Worm (Caenorhabditis elegans) whole organism, young adult: Measurements from ENCODE around the gene pccb-1.
A peak's percentile ranks its signal among the peaks of the same experiment; 100 is the strongest.

Experiments
- C06A6.2 ChIP-seq: fragments of 200-800 bp; sonication (Bioruptor generic); conservative IDR thresholded peaks from 2 replicates; pipeline ENCODE4 v1.3.6; 2022; ENCODE audit warnings: missing genetic modification characterization, missing compliant biosample characterization
- F37B4.10 ChIP-seq: fragments of 200-800 bp; sonication (Bioruptor generic); IDR thresholded peaks from 2 replicates; pipeline ENCODE4 v1.3.6; 2022; ENCODE audit warnings: missing genetic modification characterization, missing compliant biosample characterization
- F39B2.1 ChIP-seq: fragments of 200-800 bp; sonication (Bioruptor generic); IDR thresholded peaks from 2 replicates; pipeline ENCODE4 v1.3.6; 2022; ENCODE audit warnings: missing genetic modification reagents, missing genetic modification characterization, missing compliant biosample characterization
- F49E8.2 ChIP-seq: sonication (generic microtip); optimal IDR thresholded peaks from 3 replicates; lab custom pipeline; 2017; ENCODE audit warnings: missing genetic modification characterization, mild to moderate bottlenecking, missing compliant biosample characterization, antibody characterized with exemption, moderate library complexity; ENCODE audit not compliant: insufficient read depth
- F57A8.1 ChIP-seq: fragments of 200-800 bp; sonication (Bioruptor generic); optimal IDR thresholded peaks from 2 replicates; lab custom pipeline; 2018; ENCODE audit warnings: mild to moderate bottlenecking, missing genetic modification characterization, moderate library complexity, missing compliant biosample characterization
- F57C9.4 ChIP-seq: sonication (generic microtip); optimal IDR thresholded peaks from 2 replicates; lab custom pipeline; 2017; ENCODE audit warnings: mild to moderate bottlenecking, missing genetic modification characterization, missing compliant biosample characterization
- K11D2.4 ChIP-seq: fragments of 200-800 bp; sonication (Bioruptor generic); IDR thresholded peaks from 2 replicates; pipeline ENCODE4 v1.3.6; 2022; ENCODE audit warnings: missing genetic modification reagents, missing genetic modification characterization, missing compliant biosample characterization
- Y53F4B.3 ChIP-seq: fragments of 200-800 bp; sonication (Bioruptor generic); IDR thresholded peaks from 2 replicates; pipeline ENCODE4 v1.3.6; 2022; ENCODE audit warnings: missing genetic modification reagents, missing genetic modification characterization, missing compliant biosample characterization
- ZK185.1 ChIP-seq: sonication (generic microtip); optimal IDR thresholded peaks from 2 replicates; lab custom pipeline; 2016; ENCODE audit warnings: mild to moderate bottlenecking, missing genetic modification characterization, missing compliant biosample characterization; ENCODE audit not compliant: poor library complexity, severe bottlenecking
- akir-1 ChIP-seq: fragments of 200-800 bp; sonication (Bioruptor generic); optimal IDR thresholded peaks from 2 replicates; lab custom pipeline; 2018; ENCODE audit warnings: mild to moderate bottlenecking, missing genetic modification characterization, moderate library complexity, missing compliant biosample characterization
- attf-3 ChIP-seq: fragments of 200-800 bp; sonication (Bioruptor generic); conservative IDR thresholded peaks from 2 replicates; pipeline ENCODE4 v1.3.6; 2022; ENCODE audit warnings: missing genetic modification reagents, missing genetic modification characterization, missing compliant biosample characterization
- attf-5 ChIP-seq: fragments of 200-800 bp; sonication (Bioruptor generic); optimal IDR thresholded peaks from 2 replicates; lab custom pipeline; 2018; ENCODE audit warnings: mild to moderate bottlenecking, missing genetic modification characterization, missing compliant biosample characterization
- ccch-3 ChIP-seq: fragments of 200-800 bp; sonication (Bioruptor generic); optimal IDR thresholded peaks from 2 replicates; lab custom pipeline; 2018; ENCODE audit warnings: mild to moderate bottlenecking, missing genetic modification characterization, missing compliant biosample characterization
- ceh-100 ChIP-seq: fragments of 200-800 bp; sonication (Bioruptor generic); IDR thresholded peaks from 2 replicates; pipeline ENCODE4 v1.3.6; 2022; ENCODE audit warnings: missing genetic modification reagents, missing genetic modification characterization, missing compliant biosample characterization
- dpff-1 ChIP-seq: sonication (generic microtip); optimal IDR thresholded peaks from 2 replicates; lab custom pipeline; 2017; ENCODE audit warnings: mild to moderate bottlenecking, missing genetic modification characterization, missing compliant biosample characterization
- ekl-4 ChIP-seq: fragments of 200-800 bp; sonication (Bioruptor generic); IDR thresholded peaks from 2 replicates; pipeline ENCODE4 v1.3.6; 2022; ENCODE audit warnings: missing genetic modification reagents, missing genetic modification characterization, missing compliant biosample characterization
- hmg-20 ChIP-seq: fragments of 200-800 bp; sonication (Bioruptor generic); IDR thresholded peaks from 2 replicates; pipeline ENCODE4 v1.3.6; 2022; ENCODE audit warnings: missing genetic modification reagents, missing genetic modification characterization, missing compliant biosample characterization
- lin-26 ChIP-seq: fragments of 200-800 bp; sonication (Bioruptor generic); IDR thresholded peaks from 2 replicates; pipeline ENCODE4 v1.3.6; 2022; ENCODE audit warnings: missing genetic modification reagents, missing genetic modification characterization, missing compliant biosample characterization
- lir-1 ChIP-seq: fragments of 200-800 bp; sonication (Bioruptor generic); conservative IDR thresholded peaks from 2 replicates; pipeline ENCODE4 v1.3.6; 2022; ENCODE audit warnings: missing genetic modification reagents, missing genetic modification characterization, missing compliant biosample characterization
- lsy-27 ChIP-seq: sonication (generic microtip); optimal IDR thresholded peaks from 2 replicates; lab custom pipeline; 2017; ENCODE audit warnings: missing genetic modification characterization, mild to moderate bottlenecking, missing compliant biosample characterization, antibody characterized with exemption, missing genotype, borderline replicate concordance; ENCODE audit not compliant: insufficient read depth
- madf-6 ChIP-seq: fragments of 200-800 bp; sonication (Bioruptor generic); IDR thresholded peaks from 2 replicates; pipeline ENCODE4 v1.3.6; 2022; ENCODE audit warnings: missing genetic modification reagents, missing genetic modification characterization, missing compliant biosample characterization
- mcd-1 ChIP-seq: fragments of 200-800 bp; sonication (Bioruptor generic); IDR thresholded peaks from 2 replicates; pipeline ENCODE4 v1.3.6; 2022; ENCODE audit warnings: missing genetic modification reagents, missing genetic modification characterization, missing compliant biosample characterization
- mes-4 ChIP-seq: sonication (generic microtip); optimal IDR thresholded peaks from 2 replicates; lab custom pipeline; 2016; ENCODE audit warnings: missing genotype, missing genetic modification characterization, missing compliant biosample characterization
- nfya-1 ChIP-seq: sonication (generic microtip); optimal IDR thresholded peaks from 2 replicates; lab custom pipeline; 2017; ENCODE audit warnings: antibody characterized with exemption, missing compliant biosample characterization, missing genetic modification characterization, borderline replicate concordance; ENCODE audit not compliant: insufficient read depth
- nhr-80 ChIP-seq: sonication (generic microtip); optimal IDR thresholded peaks from 2 replicates; lab custom pipeline; 2016; ENCODE audit warnings: missing genetic modification characterization, missing compliant biosample characterization
- nhr-90 ChIP-seq: sonication (generic microtip); optimal IDR thresholded peaks from 2 replicates; lab custom pipeline; 2016; ENCODE audit warnings: missing genotype, mild to moderate bottlenecking, missing genetic modification characterization, missing compliant biosample characterization
- rpc-1 ChIP-seq, 2 experiments: fragments of 150-350 bp in 1 of 2; sonication (generic microtip) in 1 of 2; optimal IDR thresholded peaks; 2 replicates each; lab custom pipeline; 2014 to 2018; ENCODE audit warnings: missing biosample characterization in 1 of 2, missing genetic modification characterization in 1 of 2, missing genetic modification reagents in 1 of 2, missing genotype in 1 of 2
- snpc-1.1 ChIP-seq: sonication (generic microtip); optimal IDR thresholded peaks from 2 replicates; lab custom pipeline; 2017; ENCODE audit warnings: missing genetic modification characterization, mild to moderate bottlenecking, missing compliant biosample characterization, antibody characterized with exemption, moderate library complexity, missing genotype, missing genetic modification reagents; ENCODE audit not compliant: insufficient read depth
- snpc-3.4 ChIP-seq: sonication (generic microtip); optimal IDR thresholded peaks from 2 replicates; lab custom pipeline; 2017; ENCODE audit warnings: missing genetic modification characterization, mild to moderate bottlenecking, missing compliant biosample characterization, antibody characterized with exemption, moderate library complexity, missing genotype, missing genetic modification reagents
- snpc-4 ChIP-seq, 5 experiments: fragments of 150-350 bp in 1 of 5; sonication (generic microtip) in 4 of 5; optimal IDR thresholded peaks; 2 replicates each; lab custom pipeline; 2014 to 2018; ENCODE audit warnings: missing genetic modification characterization in 5 of 5, missing biosample characterization in 3 of 5, antibody characterized with exemption in 2 of 5, mild to moderate bottlenecking in 2 of 5, missing compliant biosample characterization in 2 of 5, missing genotype in 2 of 5, moderate library complexity in 2 of 5, missing genetic modification reagents in 1 of 5
- unc-62 ChIP-seq: fragments of 150-350 bp; optimal IDR thresholded peaks from 2 replicates; lab custom pipeline; 2014; ENCODE audit warnings: missing biosample characterization, missing genetic modification reagents, missing genetic modification characterization
- xnd-1 ChIP-seq: sonication (generic microtip); optimal IDR thresholded peaks from 2 replicates; lab custom pipeline; 2016; ENCODE audit warnings: missing genotype, missing genetic modification reagents, missing genetic modification characterization, missing compliant biosample characterization
- zfh-2 ChIP-seq: fragments of 200-800 bp; sonication (Bioruptor generic); conservative IDR thresholded peaks from 2 replicates; pipeline ENCODE4 v1.3.6; 2022; ENCODE audit warnings: missing genetic modification reagents, missing genetic modification characterization, missing compliant biosample characterization
- ztf-18 ChIP-seq: sonication (generic microtip); optimal IDR thresholded peaks from 2 replicates; lab custom pipeline; 2016; ENCODE audit warnings: missing genotype, mild to moderate bottlenecking, missing genetic modification characterization, missing compliant biosample characterization
- ztf-28 ChIP-seq: fragments of 200-800 bp; sonication (Bioruptor generic); IDR thresholded peaks from 2 replicates; pipeline ENCODE4 v1.3.6; 2022; ENCODE audit warnings: missing genetic modification reagents, missing genetic modification characterization, missing compliant biosample characterization
- ztf-3 ChIP-seq: fragments of 200-800 bp; sonication (Bioruptor generic); optimal IDR thresholded peaks from 2 replicates; lab custom pipeline; 2018; ENCODE audit warnings: mild to moderate bottlenecking, missing genetic modification characterization, missing compliant biosample characterization
- ztf-6 ChIP-seq: fragments of 200-800 bp; sonication (Bioruptor generic); IDR thresholded peaks from 2 replicates; pipeline ENCODE4 v1.3.6; 2022; ENCODE audit warnings: missing genetic modification reagents, missing genetic modification characterization, missing compliant biosample characterization

Gene pccb-1

ce11 chrX:3089894-3090414 is 605 bp downstream of the pccb-1 start (continued):
- TF ChIP-seq ZK185.1 = peak; percentile 19
- no peak for TF ChIP-seq lin-26 (GFP tag; lab: Robert Waterston, UW)
- TF ChIP-seq F57C9.4 (tag; lab: Kevin White, UChicago) = no peak
- TF ChIP-seq dpff-1 (tag; lab: Kevin White, UChicago) = no peak
- TF ChIP-seq F39B2.1 = no peak
- TF ChIP-seq ekl-4 (GFP tag; lab: Robert Waterston, UW) = no peak
- TF ChIP-seq ccch-3 (GFP tag; lab: Kevin White, UChicago) = no peak
- no peak for TF ChIP-seq snpc-1.1 (tag; lab: Kevin White, UChicago)
- TF ChIP-seq nhr-90 = no peak
- TF ChIP-seq ztf-18 (tag; lab: Kevin White, UChicago) = peak; percentile 34
- TF ChIP-seq xnd-1 = no peak
- no peak for TF ChIP-seq ztf-6 (GFP tag; lab: Robert Waterston, UW)
- TF ChIP-seq C06A6.2 (GFP tag; lab: Robert Waterston, UW) = no peak
- no peak for TF ChIP-seq mes-4 (tag; lab: Kevin White, UChicago)
- TF ChIP-seq mcd-1 (GFP tag; lab: Robert Waterston, UW) = no peak
- TF ChIP-seq hmg-20 = no peak
- TF ChIP-seq attf-5 (GFP tag; lab: Kevin White, UChicago) = peak; percentile 52
- no peak for TF ChIP-seq snpc-4 (GFP tag; optimal IDR thresholded peaks at IDR 0.05; lab: Kevin White, UChicago)
- peak in 1 of 4 experiments; percentile 23 for TF ChIP-seq snpc-4 (tag; optimal IDR thresholded peaks at IDR 0.05; lab: Kevin White, UChicago)
- peak; percentile 89 for TF ChIP-seq nhr-80 (tag; lab: Kevin White, UChicago)
- TF ChIP-seq madf-6 (GFP tag; lab: Robert Waterston, UW) = no peak
- TF ChIP-seq unc-62 = no peak
- TF ChIP-seq ceh-100 = no peak
- no peak for TF ChIP-seq attf-3 (GFP tag; lab: Robert Waterston, UW)
- no peak for TF ChIP-seq ztf-3
- TF ChIP-seq K11D2.4 (GFP tag; lab: Robert Waterston, UW) = 0 out of 2 replicates have a peak, but pooled peaks have one; percentile 20
- no peak for TF ChIP-seq lsy-27 (tag; lab: Kevin White, UChicago)
- TF ChIP-seq rpc-1 (optimal IDR thresholded peaks at IDR 0.05; lab: Kevin White, UChicago) = no peak
- TF ChIP-seq rpc-1 (tag; optimal IDR thresholded peaks at IDR 0.05; lab: Kevin White, UChicago) = no peak
- TF ChIP-seq snpc-3.4 (tag; lab: Kevin White, UChicago) = no peak
- TF ChIP-seq lir-1 (GFP tag; lab: Robert Waterston, UW) = no peak
- TF ChIP-seq F37B4.10 (GFP tag; lab: Robert Waterston, UW) = no peak
- no peak for TF ChIP-seq ztf-28 (GFP tag; lab: Robert Waterston, UW)
- TF ChIP-seq nfya-1 (tag; lab: Kevin White, UChicago) = no peak
- TF ChIP-seq Y53F4B.3 (GFP tag; lab: Robert Waterston, UW) = no peak
- TF ChIP-seq F57A8.1 (GFP tag; lab: Kevin White, UChicago) = no peak
- TF ChIP-seq, all 124 proteins: peak for 17

ce11 chrX:3091119-3091746 is 1.9 kb downstream of the pccb-1 start:
- TF ChIP-seq F49E8.2 (tag; lab: Kevin White, UChicago) (no peak), ztf-18 (tag; lab: Kevin White, UChicago) (no peak), ekl-4 (GFP tag; lab: Robert Waterston, UW) (0 out of 2 replicates have a peak, but pooled peaks have one; percentile 12), akir-1 (GFP tag; lab: Kevin White, UChicago) (no peak), zfh-2 (GFP tag; lab: Robert Waterston, UW) (0 out of 2 replicates have a peak, but pooled peaks have one; percentile 10)
